Fruit fly (Drosophila melanogaster) whole organism, embryonic: ENCODE data around the gene rempA.

Source experiments
- Bdp1 ChIP-seq: fragments of 200-800 bp; sonication (Bioruptor generic); optimal IDR thresholded peaks from 3 replicates; lab custom pipeline; 2016; ENCODE audit warnings: missing biosample characterization, missing genetic modification characterization
- Bgb ChIP-seq: fragments of 200-800 bp; sonication (Bioruptor generic); IDR thresholded peaks from 2 replicates; pipeline ENCODE4 v1.3.6; 2022; ENCODE audit warnings: missing biosample characterization, missing genetic modification characterization; ENCODE audit not compliant: partially characterized antibody
- CG10267 ChIP-seq: fragments of 200-800 bp; sonication (Bioruptor generic); optimal IDR thresholded peaks from 2 replicates; lab custom pipeline; 2018; ENCODE audit warnings: missing biosample characterization, mild to moderate bottlenecking, missing genetic modification characterization, moderate library complexity
- CG10462 ChIP-seq: fragments of 200-800 bp; sonication (Bioruptor generic); optimal IDR thresholded peaks from 2 replicates; lab custom pipeline; 2016; ENCODE audit warnings: missing biosample characterization, missing genetic modification characterization
- CG11560 ChIP-seq: fragments of 200-800 bp; sonication (Bioruptor generic); IDR thresholded peaks from 3 replicates; pipeline ENCODE4 v1.3.6; 2022; ENCODE audit warnings: missing biosample characterization, missing genetic modification characterization
- CG12155 ChIP-seq: fragments of 200-800 bp; sonication (Bioruptor generic); optimal IDR thresholded peaks from 3 replicates; lab custom pipeline; 2016; ENCODE audit warnings: missing biosample characterization, missing genetic modification characterization
- CG12219 ChIP-seq: fragments of 200-800 bp; sonication (Bioruptor generic); optimal IDR thresholded peaks from 3 replicates; lab custom pipeline; 2018; ENCODE audit warnings: missing biosample characterization, mild to moderate bottlenecking, missing genetic modification characterization
- CG12391 ChIP-seq: fragments of 200-800 bp; sonication (Bioruptor generic); optimal IDR thresholded peaks from 3 replicates; lab custom pipeline; 2018; ENCODE audit warnings: missing biosample characterization, mild to moderate bottlenecking, missing genetic modification characterization, moderate library complexity
- CG12769 ChIP-seq: fragments of 200-800 bp; sonication (Bioruptor generic); optimal IDR thresholded peaks from 2 replicates; lab custom pipeline; 2019; ENCODE audit warnings: missing biosample characterization, mild to moderate bottlenecking, missing genetic modification characterization, moderate library complexity
- CG13424 ChIP-seq: fragments of 200-800 bp; sonication (Bioruptor generic); optimal IDR thresholded peaks from 2 replicates; lab custom pipeline; 2019; ENCODE audit warnings: missing biosample characterization, mild to moderate bottlenecking, missing genetic modification characterization, moderate library complexity
- CG15011 ChIP-seq: fragments of 200-800 bp; sonication (Bioruptor generic); optimal IDR thresholded peaks from 3 replicates; lab custom pipeline; 2018; ENCODE audit warnings: missing biosample characterization, mild to moderate bottlenecking, missing genetic modification characterization
- CG18476 ChIP-seq: fragments of 200-800 bp; sonication (Bioruptor generic); optimal IDR thresholded peaks from 2 replicates; lab custom pipeline; 2016; ENCODE audit warnings: missing biosample characterization, mild to moderate bottlenecking, missing genetic modification characterization
- CG34422 ChIP-seq: fragments of 200-800 bp; sonication (Bioruptor generic); IDR thresholded peaks from 3 replicates; pipeline ENCODE4 v1.3.6; 2022; ENCODE audit warnings: missing biosample characterization, missing genetic modification characterization
- CG5245 ChIP-seq: fragments of 200-800 bp; sonication (Bioruptor generic); optimal IDR thresholded peaks from 3 replicates; lab custom pipeline; 2016; ENCODE audit warnings: missing biosample characterization, missing genetic modification characterization
- CG6689 ChIP-seq: fragments of 200-800 bp; sonication (Bioruptor generic); IDR thresholded peaks from 2 replicates; pipeline ENCODE4 v1.3.6; 2022; ENCODE audit warnings: missing biosample characterization, missing genetic modification characterization
- CG7928 ChIP-seq: fragments of 200-800 bp; sonication (Bioruptor generic); optimal IDR thresholded peaks from 2 replicates; lab custom pipeline; 2017; ENCODE audit warnings: missing biosample characterization, mild to moderate bottlenecking, missing genetic modification characterization
- CG9797 ChIP-seq: fragments of 200-800 bp; sonication (Bioruptor generic); optimal IDR thresholded peaks from 3 replicates; lab custom pipeline; 2018; ENCODE audit warnings: missing biosample characterization, mild to moderate bottlenecking, missing genetic modification characterization
- Drgx ChIP-seq: fragments of 200-800 bp; sonication (Bioruptor generic); IDR thresholded peaks from 2 replicates; pipeline ENCODE4 v1.3.6; 2022; ENCODE audit warnings: missing biosample characterization, missing genetic modification characterization
- Gug ChIP-seq: fragments of 200-800 bp; sonication (Bioruptor generic); IDR thresholded peaks from 4 replicates; pipeline ENCODE4 v1.3.6; 2022; ENCODE audit warnings: missing biosample characterization, missing genetic modification characterization
- H15 ChIP-seq: fragments of 200-800 bp; sonication (Bioruptor generic); IDR thresholded peaks from 3 replicates; pipeline ENCODE4 v1.3.6; 2022; ENCODE audit warnings: missing biosample characterization, missing genetic modification characterization
- HHEX ChIP-seq: fragments of 200-800 bp; sonication (Bioruptor generic); optimal IDR thresholded peaks from 3 replicates; lab custom pipeline; 2017; ENCODE audit warnings: missing biosample characterization, mild to moderate bottlenecking, missing genetic modification characterization, missing genetic modification reagents
- Mrtf ChIP-seq: fragments of 200-800 bp; sonication (Bioruptor generic); IDR thresholded peaks from 3 replicates; pipeline ENCODE4 v1.3.6; 2022; ENCODE audit warnings: missing biosample characterization, missing genetic modification characterization
- Myb ChIP-seq: fragments of 200-800 bp; sonication (Bioruptor generic); optimal IDR thresholded peaks from 2 replicates; lab custom pipeline; 2016; ENCODE audit warnings: missing biosample characterization, missing genetic modification characterization
- NK7.1 ChIP-seq: fragments of 200-800 bp; sonication (Bioruptor generic); optimal IDR thresholded peaks from 3 replicates; lab custom pipeline; 2016; ENCODE audit warnings: missing biosample characterization, missing genetic modification characterization
- Ssrp ChIP-seq: fragments of 200-800 bp; sonication (Bioruptor generic); optimal IDR thresholded peaks from 2 replicates; lab custom pipeline; 2018; ENCODE audit warnings: missing biosample characterization, mild to moderate bottlenecking, missing genetic modification characterization, moderate library complexity
- YL-1 ChIP-seq: fragments of 200-800 bp; sonication (Bioruptor generic); optimal IDR thresholded peaks from 3 replicates; lab custom pipeline; 2017; ENCODE audit warnings: missing biosample characterization, mild to moderate bottlenecking, missing genetic modification characterization
- ato ChIP-seq: fragments of 200-800 bp; sonication (Bioruptor generic); IDR thresholded peaks from 2 replicates; pipeline ENCODE4 v1.3.6; 2022; ENCODE audit warnings: missing biosample characterization, missing genetic modification characterization; ENCODE audit not compliant: partially characterized antibody
- bbx ChIP-seq: fragments of 200-800 bp; sonication (Bioruptor generic); IDR thresholded peaks from 2 replicates; pipeline ENCODE4 v1.3.6; 2022; ENCODE audit warnings: missing biosample characterization, missing genetic modification characterization; ENCODE audit not compliant: partially characterized antibody
- chif ChIP-seq, 2 experiments: fragments of 200-800 bp; sonication (Bioruptor generic); optimal IDR thresholded peaks; 3 replicates each; lab custom pipeline; 2016; ENCODE audit warnings: missing biosample characterization in 2 of 2, missing genetic modification characterization in 2 of 2
- chm ChIP-seq: fragments of 200-800 bp; sonication (Bioruptor generic); IDR thresholded peaks from 2 replicates; pipeline ENCODE4 v1.3.6; 2022; ENCODE audit warnings: missing biosample characterization, missing genetic modification characterization
- croc ChIP-seq: fragments of 200-800 bp; sonication (Bioruptor generic); conservative IDR thresholded peaks from 3 replicates; pipeline ENCODE4 v1.3.6; 2022; ENCODE audit warnings: missing biosample characterization, missing genetic modification characterization
- crol ChIP-seq: fragments of 200-800 bp; sonication (Bioruptor generic); IDR thresholded peaks from 2 replicates; pipeline ENCODE4 v1.3.6; 2022; ENCODE audit warnings: missing biosample characterization, missing genetic modification characterization
- en ChIP-seq: fragments of 200-800 bp; sonication (Bioruptor generic); optimal IDR thresholded peaks from 2 replicates; lab custom pipeline; 2016; ENCODE audit warnings: missing biosample characterization, missing genetic modification characterization
- esg ChIP-seq: fragments of 200-800 bp; sonication (Bioruptor generic); conservative IDR thresholded peaks from 2 replicates; pipeline ENCODE4 v1.3.6; 2022; ENCODE audit warnings: missing biosample characterization, missing genetic modification characterization
- fru ChIP-seq: fragments of >200 bp; optimal IDR thresholded peaks from 2 replicates; lab custom pipeline; 2017
- gce ChIP-seq: fragments of 200-800 bp; sonication (Bioruptor generic); IDR thresholded peaks from 3 replicates; pipeline ENCODE4 v1.3.6; 2022; ENCODE audit warnings: missing biosample characterization, missing genetic modification characterization
- lab ChIP-seq: fragments of 200-800 bp; sonication (Bioruptor generic); optimal IDR thresholded peaks from 3 replicates; lab custom pipeline; 2017; ENCODE audit warnings: missing biosample characterization, missing genetic modification characterization, mild to moderate bottlenecking, moderate library complexity, missing genetic modification reagents
- maf-S ChIP-seq: fragments of 200-800 bp; sonication (Bioruptor generic); optimal IDR thresholded peaks from 2 replicates; lab custom pipeline; 2016; ENCODE audit warnings: missing biosample characterization, missing genetic modification characterization
- nerfin-2 ChIP-seq: fragments of 200-800 bp; sonication (Bioruptor generic); IDR thresholded peaks from 2 replicates; pipeline ENCODE4 v1.3.6; 2022; ENCODE audit warnings: missing biosample characterization, missing genetic modification characterization; ENCODE audit not compliant: partially characterized antibody
- org-1 ChIP-seq: fragments of 200-800 bp; sonication (Bioruptor generic); optimal IDR thresholded peaks from 2 replicates; lab custom pipeline; 2017; ENCODE audit warnings: missing biosample characterization, missing genetic modification characterization
- pita ChIP-seq: fragments of 200-800 bp; sonication (Bioruptor generic); optimal IDR thresholded peaks from 2 replicates; lab custom pipeline; 2017; ENCODE audit warnings: missing biosample characterization, mild to moderate bottlenecking, missing genetic modification characterization
- prd ChIP-seq, 3 experiments: fragments of >200 bp in 2 of 3; fragments of 200-800 bp in 1 of 3; sonication (Bioruptor generic) in 1 of 3; optimal IDR thresholded peaks in 2 of 3; IDR thresholded peaks in 1 of 3; 2 replicates in 2 of 3; 3 replicates in 1 of 3; pipeline versions ENCODE4 v1.3.6 to Lab custom; 2017 to 2022; ENCODE audit warnings: missing biosample characterization in 1 of 3, missing genetic modification characterization in 1 of 3
- sens ChIP-seq: fragments of 200-800 bp; sonication (Bioruptor generic); peaks from one replicate; lab custom pipeline; 2016; ENCODE audit warnings: missing biosample characterization, missing genetic modification characterization
- sima ChIP-seq: fragments of 200-800 bp; sonication (Bioruptor generic); optimal IDR thresholded peaks from 2 replicates; lab custom pipeline; 2016; ENCODE audit warnings: missing biosample characterization, missing genetic modification characterization
- sug ChIP-seq: fragments of 200-800 bp; optimal IDR thresholded peaks from 2 replicates; lab custom pipeline; 2019; ENCODE audit warnings: missing biosample characterization, mild to moderate bottlenecking, missing genetic modification characterization, moderate library complexity
- tap ChIP-seq: fragments of 200-800 bp; optimal IDR thresholded peaks from 3 replicates; lab custom pipeline; 2019; ENCODE audit warnings: missing biosample characterization, mild to moderate bottlenecking, missing genetic modification characterization, moderate library complexity
- tgo ChIP-seq: fragments of 200-800 bp; sonication (Bioruptor generic); IDR thresholded peaks from 3 replicates; pipeline ENCODE4 v1.3.6; 2022; ENCODE audit warnings: missing biosample characterization, missing genetic modification characterization
- tin ChIP-seq: fragments of 200-800 bp; sonication (Bioruptor generic); optimal IDR thresholded peaks from 3 replicates; lab custom pipeline; 2016; ENCODE audit warnings: missing biosample characterization, missing genetic modification characterization
- tll ChIP-seq, 2 experiments: fragments of 200-800 bp in 1 of 2; fragments of >200 bp in 1 of 2; sonication (Bioruptor generic) in 1 of 2; optimal IDR thresholded peaks; 2 replicates each; lab custom pipeline; 2017 to 2019; ENCODE audit warnings: missing biosample characterization in 2 of 2, missing genetic modification characterization in 2 of 2, mild to moderate bottlenecking in 1 of 2, moderate library complexity in 1 of 2
- ttk ChIP-seq: fragments of 200-800 bp; sonication (Bioruptor generic); IDR thresholded peaks from 2 replicates; pipeline ENCODE4 v2.1.2; 2022; ENCODE audit warnings: missing biosample characterization, missing genetic modification characterization

rempA gene

DNA sequence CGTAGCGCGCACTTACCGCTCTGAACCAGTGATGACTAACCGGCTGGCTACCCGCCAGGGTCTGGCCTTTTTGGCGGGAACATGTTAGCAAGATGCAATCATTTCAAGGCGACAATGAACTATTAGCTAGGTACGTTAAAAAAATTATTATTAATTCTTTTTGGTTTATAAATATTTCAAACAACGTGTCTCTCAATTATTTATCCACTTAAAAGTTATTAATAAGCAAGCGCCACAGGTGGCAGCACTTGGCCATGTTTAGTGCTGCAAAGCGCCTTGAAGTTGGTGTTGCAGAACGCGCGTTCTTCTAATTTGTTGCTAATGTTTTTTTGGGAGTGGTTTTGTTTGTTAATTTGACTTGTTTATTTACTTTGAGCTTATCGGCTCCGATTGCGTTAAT, 14.1 kb upstream of the rempA start, which contains the start of the genes Ipk2 and cold (continued):
- TF ChIP-seq sima (GFP tag; lab: Kevin White, UChicago) (no peak), CG11560 (tag; lab: Robert Waterston, UW) (peak; percentile 63; the same call in 1 of the 3 replicates), CG12391 (tag; lab: Kevin White, UChicago) (peak; percentile 84), Myb (GFP tag; lab: Kevin White, UChicago) (peak; percentile 63), Mrtf (GFP tag; lab: Robert Waterston, UW) (peak; percentile 63; the same call in 2 of the 3 replicates), tll (GFP tag; optimal IDR thresholded peaks at IDR 0.05; lab: Kevin White, UChicago) (peak; percentile 12 to 46), fru (lab: Kevin White, UChicago) (no peak), sug (tag; lab: Kevin White, UChicago) (no peak), YL-1 (GFP tag; lab: Kevin White, UChicago) (peak; percentile 93), CG12155 (GFP tag; lab: Kevin White, UChicago) (peak; percentile 86), CG6689 (GFP tag; lab: Robert Waterston, UW) (peak; percentile 74), CG18476 (GFP tag; lab: Kevin White, UChicago) (peak; percentile 85), tin (GFP tag; lab: Kevin White, UChicago) (peak; percentile 85), chm (GFP tag; lab: Robert Waterston, UW) (no peak), chif (GFP tag; optimal IDR thresholded peaks at IDR 0.05; lab: Kevin White, UChicago) (peak; percentile 55 to 68), nerfin-2 (GFP tag; lab: Robert Waterston, UW) (peak; percentile 13; the same call in 1 of the 2 replicates), CG12219 (GFP tag; lab: Kevin White, UChicago) (no peak), Gug (peak; percentile 70), croc (GFP tag; lab: Robert Waterston, UW) (peak; percentile 64), ttk (GFP tag; lab: Robert Waterston, UW) (peak; percentile 51; the same call in 1 of the 2 replicates), bbx (GFP tag; lab: Robert Waterston, UW) (no peak), CG5245 (GFP tag; lab: Kevin White, UChicago) (peak; percentile 75), esg (peak; percentile 49), sens (peak; percentile 96), CG9797 (GFP tag; lab: Kevin White, UChicago) (peak; percentile 62), H15 (peak; percentile 21; the same call in 1 of the 3 replicates), Bgb (no peak; the same call in 1 of the 2 replicates), HHEX (GFP tag; lab: Kevin White, UChicago) (peak; percentile 84), gce (GFP tag; lab: Robert Waterston, UW) (no peak), CG13424 (tag; lab: Kevin White, UChicago) (peak; percentile 81), prd (optimal IDR thresholded peaks at IDR 0.05; lab: Kevin White, UChicago) (no peak), prd (GFP tag; IDR thresholded peaks at IDR 0.05; lab: Robert Waterston, UW) (peak; percentile 82), tgo (GFP tag; lab: Robert Waterston, UW) (peak; percentile 58), org-1 (peak; percentile 48), maf-S (peak; percentile 73), tap (tag; lab: Kevin White, UChicago) (no peak), crol (GFP tag; lab: Robert Waterston, UW) (no peak), CG7928 (GFP tag; lab: Kevin White, UChicago) (peak; percentile 59), en (GFP tag; lab: Kevin White, UChicago) (no peak), CG34422 (peak; percentile 51; the same call in 2 of the 3 replicates), ato (peak; percentile 40; the same call in 1 of the 2 replicates), CG10267 (tag; lab: Kevin White, UChicago) (peak; percentile 99), Bdp1 (GFP tag; lab: Kevin White, UChicago) (peak; percentile 79), Drgx (GFP tag; lab: Robert Waterston, UW) (peak; percentile 40; the same call in 1 of the 2 replicates), CG15011 (GFP tag; lab: Kevin White, UChicago) (no peak), CG12769 (no peak), lab (GFP tag; lab: Kevin White, UChicago) (peak; percentile 91), Ssrp (tag; lab: Kevin White, UChicago) (peak; percentile 72), pita (GFP tag; lab: Kevin White, UChicago) (no peak), CG10462 (peak; percentile 34), NK7.1 (GFP tag; lab: Kevin White, UChicago) (peak; percentile 19)
